Worm (Caenorhabditis elegans) whole organism, L4/young adult: ENCODE measurements around the gene F59A7.14.

Experiments
- W03F9.2 ChIP-seq: fragments of 150-350 bp; optimal IDR thresholded peaks from 2 replicates; lab custom pipeline; 2014; ENCODE audit warnings: missing biosample characterization, missing genetic modification characterization
- dao-5 ChIP-seq: sonication (generic microtip); optimal IDR thresholded peaks from 2 replicates; lab custom pipeline; 2016; ENCODE audit warnings: missing genotype, missing genetic modification characterization, moderate library complexity, missing compliant biosample characterization
- him-1 ChIP-seq: sonication (generic microtip); optimal IDR thresholded peaks from 2 replicates; lab custom pipeline; 2016; ENCODE audit warnings: missing genotype, missing genetic modification reagents, missing genetic modification characterization, missing compliant biosample characterization

F59A7.14 gene

ce11 chrV:2053509-2053908 is 34.7 kb downstream of the F59A7.14 start, which contains the start of gene comt-5:
comt-5 (minus strand) TSS chrV:2053609.
- TF ChIP-seq him-1 (tag; lab: Kevin White, UChicago) = no peak
- TF ChIP-seq dao-5 (tag; lab: Kevin White, UChicago) = no peak
- no peak for TF ChIP-seq W03F9.2 (tag; lab: Kevin White, UChicago)

ce11 chrV:2054254-2054653 is 35.5 kb downstream of the F59A7.14 start:
- TF ChIP-seq dao-5 (tag; lab: Kevin White, UChicago) (no peak), him-1 (tag; lab: Kevin White, UChicago) (no peak), W03F9.2 (tag; lab: Kevin White, UChicago) (no peak)

- TF ChIP-seq dao-5 (tag; lab: Kevin White, UChicago) = no peak
- no peak for TF ChIP-seq W03F9.2 (tag; lab: Kevin White, UChicago)
Observed at ce11 chrV:2055765-2056504, 37.1 kb downstream of the F59A7.14 start.

ce11 chrV:2057324-2057723 is 38.5 kb downstream of the F59A7.14 start, which contains the start of gene comt-3:
comt-3 (plus strand) TSS chrV:2057537.
- TF ChIP-seq dao-5 (tag; lab: Kevin White, UChicago) (no peak), W03F9.2 (tag; lab: Kevin White, UChicago) (no peak), him-1 (tag; lab: Kevin White, UChicago) (no peak)

ce11 chrV:2066780-2067179 is 48.0 kb downstream of the F59A7.14 start, which contains the start of gene nhr-86:
nhr-86 (minus strand) TSS chrV:2066850.
- no peak for TF ChIP-seq W03F9.2 (tag; lab: Kevin White, UChicago)
- no peak for TF ChIP-seq dao-5 (tag; lab: Kevin White, UChicago)
- no peak for TF ChIP-seq him-1 (tag; lab: Kevin White, UChicago)

- TF ChIP-seq him-1 (tag; lab: Kevin White, UChicago) = no peak
- TF ChIP-seq W03F9.2 (tag; lab: Kevin White, UChicago) = peak; percentile 44
- TF ChIP-seq dao-5 (tag; lab: Kevin White, UChicago) = no peak
Observed at ce11 chrV:2067419-2067818, 48.6 kb downstream of the F59A7.14 start.

ce11 chrV:2067985-2068499 is 49.3 kb downstream of the F59A7.14 start, which contains the start of gene lbp-9:
lbp-9 (plus strand) TSS chrV:2068449.
- TF ChIP-seq W03F9.2 (tag; lab: Kevin White, UChicago) = no peak
- TF ChIP-seq him-1 (tag; lab: Kevin White, UChicago) = no peak
- no peak for TF ChIP-seq dao-5 (tag; lab: Kevin White, UChicago)

- no peak for TF ChIP-seq W03F9.2 (tag; lab: Kevin White, UChicago)
- TF ChIP-seq him-1 (tag; lab: Kevin White, UChicago) = no peak
- TF ChIP-seq dao-5 (tag; lab: Kevin White, UChicago) = no peak
Observed at ce11 chrV:2068728-2069443, 50.1 kb downstream of the F59A7.14 start.
